Fruit fly (Drosophila melanogaster) whole organism, embryonic: ENCODE data around the gene MED25.

Experiments
- B-H2 ChIP-seq: fragments of 200-800 bp; sonication (Bioruptor generic); optimal IDR thresholded peaks from 2 replicates; lab custom pipeline; 2018; ENCODE audit warnings: missing biosample characterization, mild to moderate bottlenecking, missing genetic modification characterization
- Bgb ChIP-seq: fragments of 200-800 bp; sonication (Bioruptor generic); IDR thresholded peaks from 2 replicates; pipeline ENCODE4 v1.3.6; 2022; ENCODE audit warnings: missing biosample characterization, missing genetic modification characterization; ENCODE audit not compliant: partially characterized antibody
- CG10959 ChIP-seq: fragments of 200-800 bp; sonication (Bioruptor generic); IDR thresholded peaks from 2 replicates; pipeline ENCODE4 v1.3.6; 2022; ENCODE audit warnings: missing biosample characterization, missing genetic modification characterization
- CG11085 ChIP-seq: fragments of 200-800 bp; sonication (Bioruptor generic); IDR thresholded peaks from 2 replicates; pipeline ENCODE4 v1.3.6; 2022; ENCODE audit warnings: missing biosample characterization, missing genetic modification characterization
- CG12155 ChIP-seq: fragments of 200-800 bp; sonication (Bioruptor generic); optimal IDR thresholded peaks from 3 replicates; lab custom pipeline; 2016; ENCODE audit warnings: missing biosample characterization, missing genetic modification characterization
- CG13123 ChIP-seq: fragments of 200-800 bp; sonication (Bioruptor generic); optimal IDR thresholded peaks from 2 replicates; lab custom pipeline; 2016; ENCODE audit warnings: missing biosample characterization, missing genetic modification characterization
- CG14050 ChIP-seq: fragments of 200-800 bp; sonication (Bioruptor generic); IDR thresholded peaks from 3 replicates; pipeline ENCODE4 v1.3.6; 2022; ENCODE audit warnings: missing biosample characterization, missing genetic modification characterization
- CG14860 ChIP-seq: fragments of 200-800 bp; sonication (Bioruptor generic); IDR thresholded peaks from 3 replicates; pipeline ENCODE4 v1.3.6; 2022; ENCODE audit warnings: missing biosample characterization, missing genetic modification characterization; ENCODE audit not compliant: partially characterized antibody
- CG16779 ChIP-seq: fragments of 200-800 bp; sonication (Bioruptor generic); IDR thresholded peaks from 2 replicates; pipeline ENCODE4 v1.3.6; 2022; ENCODE audit warnings: missing biosample characterization, missing genetic modification characterization
- CG17186 ChIP-seq: fragments of 200-800 bp; sonication (Bioruptor generic); optimal IDR thresholded peaks from 3 replicates; lab custom pipeline; 2017; ENCODE audit warnings: missing biosample characterization, missing genetic modification reagents, missing genetic modification characterization
- CG18764 ChIP-seq: fragments of 200-800 bp; sonication (Bioruptor generic); optimal IDR thresholded peaks from 3 replicates; lab custom pipeline; 2016; ENCODE audit warnings: missing biosample characterization, missing genetic modification characterization
- CG2199 ChIP-seq: fragments of 200-800 bp; sonication (Bioruptor generic); IDR thresholded peaks from 3 replicates; pipeline ENCODE4 v1.3.6; 2022; ENCODE audit warnings: missing biosample characterization, missing genetic modification characterization
- CG33557 ChIP-seq: fragments of 200-800 bp; sonication (Bioruptor generic); optimal IDR thresholded peaks from 2 replicates; lab custom pipeline; 2019; ENCODE audit warnings: missing biosample characterization, mild to moderate bottlenecking, missing genetic modification characterization, moderate library complexity
- CG4404 ChIP-seq: fragments of 200-800 bp; sonication (Bioruptor generic); IDR thresholded peaks from 2 replicates; pipeline ENCODE4 v1.3.6; 2022; ENCODE audit warnings: missing biosample characterization, missing genetic modification characterization
- CG6791 ChIP-seq: fragments of 200-800 bp; sonication (Bioruptor generic); IDR thresholded peaks from 3 replicates; pipeline ENCODE4 v1.3.6; 2022; ENCODE audit warnings: missing biosample characterization, missing genetic modification characterization; ENCODE audit not compliant: partially characterized antibody
- CG8765 ChIP-seq: fragments of 200-800 bp; sonication (Bioruptor generic); IDR thresholded peaks from 2 replicates; pipeline ENCODE4 v1.3.6; 2022; ENCODE audit warnings: missing biosample characterization, missing genetic modification characterization
- CG8924 ChIP-seq: fragments of 200-800 bp; optimal IDR thresholded peaks from 3 replicates; lab custom pipeline; 2019; ENCODE audit warnings: missing biosample characterization, mild to moderate bottlenecking, missing genetic modification characterization, moderate library complexity
- CG9727 ChIP-seq: fragments of 200-800 bp; sonication (Bioruptor generic); optimal IDR thresholded peaks from 3 replicates; lab custom pipeline; 2017; ENCODE audit warnings: missing biosample characterization, mild to moderate bottlenecking, missing genetic modification characterization
- CG9876 ChIP-seq: fragments of 200-800 bp; sonication (Bioruptor generic); optimal IDR thresholded peaks from 2 replicates; lab custom pipeline; 2016; ENCODE audit warnings: missing biosample characterization, missing genetic modification characterization
- CkIIα-i1 ChIP-seq: fragments of 200-800 bp; sonication (Bioruptor generic); IDR thresholded peaks from 2 replicates; pipeline ENCODE4 v1.3.6; 2022; ENCODE audit warnings: missing biosample characterization, missing genetic modification characterization
- Dref ChIP-seq: fragments of 200-800 bp; sonication (Bioruptor generic); IDR thresholded peaks from 2 replicates; pipeline ENCODE4 v1.3.6; 2022; ENCODE audit warnings: missing biosample characterization, missing genetic modification characterization
- E2f2 ChIP-seq: fragments of 200-800 bp; sonication (Bioruptor generic); IDR thresholded peaks from 2 replicates; pipeline ENCODE4 v1.3.6; 2022; ENCODE audit warnings: missing biosample characterization, missing genetic modification characterization
- ERR ChIP-seq: fragments of 200-800 bp; sonication (Bioruptor generic); optimal IDR thresholded peaks from 2 replicates; lab custom pipeline; 2016; ENCODE audit warnings: missing biosample characterization, missing genetic modification characterization
- Ets97D ChIP-seq: fragments of 200-800 bp; sonication (Bioruptor generic); optimal IDR thresholded peaks from 3 replicates; lab custom pipeline; 2016; ENCODE audit warnings: missing biosample characterization, missing genetic modification characterization
- Fer3 ChIP-seq: fragments of 200-800 bp; sonication (Bioruptor generic); optimal IDR thresholded peaks from 2 replicates; lab custom pipeline; 2018; ENCODE audit warnings: missing biosample characterization, mild to moderate bottlenecking, missing genetic modification characterization, moderate library complexity
- Gug ChIP-seq: fragments of 200-800 bp; sonication (Bioruptor generic); IDR thresholded peaks from 4 replicates; pipeline ENCODE4 v1.3.6; 2022; ENCODE audit warnings: missing biosample characterization, missing genetic modification characterization
- HLH3B ChIP-seq: fragments of 200-800 bp; sonication (Bioruptor generic); IDR thresholded peaks from 2 replicates; pipeline ENCODE4 v1.3.6; 2022; ENCODE audit warnings: missing biosample characterization, missing genetic modification characterization
- Hr39 ChIP-seq: fragments of >200 bp; optimal IDR thresholded peaks from 2 replicates; lab custom pipeline; 2017
- Hr51 ChIP-seq, 2 experiments: fragments of 200-800 bp; sonication (Bioruptor generic); optimal IDR thresholded peaks; 2 replicates in 1 of 2; 3 replicates in 1 of 2; lab custom pipeline; 2016 to 2018; ENCODE audit warnings: missing biosample characterization in 2 of 2, missing genetic modification characterization in 2 of 2, mild to moderate bottlenecking in 1 of 2, moderate library complexity in 1 of 2
- Kr ChIP-seq: fragments of 200-800 bp; sonication (Bioruptor generic); optimal IDR thresholded peaks from 2 replicates; lab custom pipeline; 2017; ENCODE audit warnings: missing biosample characterization, mild to moderate bottlenecking, missing genetic modification characterization
- Max ChIP-seq: fragments of 200-800 bp; sonication (Bioruptor generic); optimal IDR thresholded peaks from 2 replicates; lab custom pipeline; 2016; ENCODE audit warnings: missing biosample characterization, mild to moderate bottlenecking, missing genetic modification characterization
- Usf ChIP-seq: fragments of 200-800 bp; sonication (Bioruptor generic); optimal IDR thresholded peaks from 2 replicates; lab custom pipeline; 2017; ENCODE audit warnings: missing genotype, missing biosample characterization, missing genetic modification characterization
- Xrp1 ChIP-seq: fragments of 200-800 bp; sonication (Bioruptor generic); IDR thresholded peaks from 2 replicates; pipeline ENCODE4 v1.3.6; 2022; ENCODE audit warnings: missing biosample characterization, missing genetic modification characterization
- ac ChIP-seq: fragments of 200-800 bp; sonication (Bioruptor generic); optimal IDR thresholded peaks from 3 replicates; lab custom pipeline; 2017; ENCODE audit warnings: missing biosample characterization, mild to moderate bottlenecking, missing genetic modification characterization
- ap ChIP-seq: fragments of 200-800 bp; sonication (Bioruptor generic); IDR thresholded peaks from 2 replicates; pipeline ENCODE4 v1.3.6; 2022; ENCODE audit warnings: missing biosample characterization, missing genetic modification characterization
- dysf ChIP-seq: fragments of 200-800 bp; sonication (Bioruptor generic); IDR thresholded peaks from 3 replicates; pipeline ENCODE4 v1.3.6; 2022; ENCODE audit warnings: missing biosample characterization, missing genetic modification characterization
- fd3F ChIP-seq: fragments of 200-800 bp; sonication (Bioruptor generic); optimal IDR thresholded peaks from 2 replicates; lab custom pipeline; 2018; ENCODE audit warnings: missing biosample characterization, mild to moderate bottlenecking, missing genetic modification characterization, moderate library complexity
- gem ChIP-seq: fragments of 200-800 bp; sonication (Bioruptor generic); optimal IDR thresholded peaks from 2 replicates; lab custom pipeline; 2019; ENCODE audit warnings: missing biosample characterization, mild to moderate bottlenecking, missing genetic modification characterization, moderate library complexity
- hkb ChIP-seq, 2 experiments: fragments of 200-800 bp in 1 of 2; fragments of >200 bp in 1 of 2; sonication (Bioruptor generic) in 1 of 2; IDR thresholded peaks in 1 of 2; optimal IDR thresholded peaks in 1 of 2; 2 replicates each; pipeline versions ENCODE4 v1.3.6 to Lab custom; 2017 to 2022; ENCODE audit warnings: missing biosample characterization in 1 of 2, missing genetic modification characterization in 1 of 2
- lov ChIP-seq, 2 experiments: fragments of 200-800 bp in 1 of 2; fragments of >200 bp in 1 of 2; sonication (Bioruptor generic) in 1 of 2; IDR thresholded peaks in 1 of 2; optimal IDR thresholded peaks in 1 of 2; 2 replicates in 1 of 2; 3 replicates in 1 of 2; pipeline versions ENCODE4 v1.3.6 to Lab custom; 2017 to 2022; ENCODE audit warnings: missing biosample characterization in 1 of 2, missing genetic modification characterization in 1 of 2
- mld ChIP-seq: fragments of 200-800 bp; sonication (Bioruptor generic); IDR thresholded peaks from 3 replicates; pipeline ENCODE4 v1.3.6; 2022; ENCODE audit warnings: missing biosample characterization, missing genetic modification characterization; ENCODE audit not compliant: partially characterized antibody
- p53 ChIP-seq: fragments of 200-800 bp; sonication (Bioruptor generic); optimal IDR thresholded peaks from 2 replicates; lab custom pipeline; 2016; ENCODE audit warnings: missing biosample characterization, missing genetic modification characterization
- pb ChIP-seq: fragments of 200-800 bp; sonication (Bioruptor generic); optimal IDR thresholded peaks from 3 replicates; lab custom pipeline; 2016; ENCODE audit warnings: missing biosample characterization, missing genetic modification characterization
- pum ChIP-seq: fragments of 200-800 bp; sonication (Bioruptor generic); optimal IDR thresholded peaks from 2 replicates; lab custom pipeline; 2016; ENCODE audit warnings: missing biosample characterization, missing genetic modification characterization
- rib ChIP-seq: fragments of 200-800 bp; sonication (Bioruptor generic); IDR thresholded peaks from 2 replicates; pipeline ENCODE4 v1.3.6; 2022; ENCODE audit warnings: missing biosample characterization, missing genetic modification characterization
- sens-2 ChIP-seq: fragments of 200-800 bp; sonication (Bioruptor generic); IDR thresholded peaks from 2 replicates; pipeline ENCODE4 v1.3.6; 2022; ENCODE audit warnings: missing biosample characterization, missing genetic modification characterization
- so ChIP-seq: fragments of 200-800 bp; sonication (Bioruptor generic); IDR thresholded peaks from 3 replicates; pipeline ENCODE4 v1.3.6; 2022; ENCODE audit warnings: missing biosample characterization, missing genetic modification characterization
- sob ChIP-seq: fragments of 200-800 bp; sonication (Bioruptor generic); IDR thresholded peaks from 2 replicates; pipeline ENCODE4 v1.3.6; 2022; ENCODE audit warnings: missing biosample characterization, missing genetic modification characterization
- tx ChIP-seq: fragments of 200-800 bp; sonication (Bioruptor generic); optimal IDR thresholded peaks from 2 replicates; lab custom pipeline; 2016; ENCODE audit warnings: missing biosample characterization, missing genetic modification characterization
- vvl ChIP-seq: fragments of 200-800 bp; sonication (Bioruptor generic); IDR thresholded peaks from 2 replicates; pipeline ENCODE4 v1.3.6; 2022; ENCODE audit warnings: missing biosample characterization, missing genetic modification characterization
- z ChIP-seq: fragments of 200-800 bp; sonication (Bioruptor generic); IDR thresholded peaks from 3 replicates; pipeline ENCODE4 v1.3.6; 2022; ENCODE audit warnings: missing biosample characterization, missing genetic modification characterization

Gene MED25

DNA sequence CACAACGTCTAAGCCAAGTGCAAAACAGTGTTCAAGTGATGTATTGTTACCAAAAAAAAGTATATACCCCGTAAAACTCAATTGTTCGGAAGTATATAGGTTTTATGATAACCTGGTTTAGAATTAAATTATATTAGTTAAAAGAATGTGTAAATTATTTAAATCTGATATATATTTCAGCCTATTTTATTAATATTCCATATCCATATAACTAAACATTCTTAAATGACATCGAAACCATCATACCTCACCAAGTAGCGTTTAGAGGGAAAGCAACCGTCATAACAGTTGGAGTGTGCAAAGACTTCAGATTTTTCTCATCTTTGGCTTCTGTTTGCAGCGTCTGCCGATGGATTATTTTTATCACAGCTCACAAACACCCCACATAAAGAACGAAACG is 9.3 kb upstream of the MED25 start (continued):
- TF ChIP-seq CG17186 (GFP tag; lab: Kevin White, UChicago), result no peak
- TF ChIP-seq Dref (GFP tag; lab: Robert Waterston, UW), result no peak
- TF ChIP-seq sens-2 (GFP tag; lab: Robert Waterston, UW), result 0 out of 2 replicates have a peak, but pooled peaks have one; percentile 24
- no peak for TF ChIP-seq Bgb (GFP tag; lab: Robert Waterston, UW)
- TF ChIP-seq ERR (GFP tag; lab: Kevin White, UChicago), result no peak
- TF ChIP-seq CG14860 (GFP tag; lab: Robert Waterston, UW), result no peak
- TF ChIP-seq vvl (GFP tag; lab: Robert Waterston, UW), result peak; percentile 92
- TF ChIP-seq z (GFP tag; lab: Robert Waterston, UW), result no peak
- TF ChIP-seq Hr39, result no peak
- 0 out of 2 replicates have a peak, but pooled peaks have one; percentile 30 for TF ChIP-seq rib (GFP tag; lab: Robert Waterston, UW)
- no peak for TF ChIP-seq CG2199 (GFP tag; lab: Robert Waterston, UW)
- no peak for TF ChIP-seq CkIIα-i1 (GFP tag; lab: Robert Waterston, UW)
- TF ChIP-seq gem (tag; lab: Kevin White, UChicago), result peak; percentile 92
- TF ChIP-seq CG14050 (GFP tag; lab: Robert Waterston, UW), result peak; percentile 62; the same call in 2 of the 3 replicates
- peak; percentile 63 for TF ChIP-seq CG18764
- no peak for TF ChIP-seq ac (GFP tag; lab: Kevin White, UChicago)
- peak; percentile 79 for TF ChIP-seq fd3F (GFP tag; lab: Kevin White, UChicago)
- peak; percentile 52 for TF ChIP-seq B-H2
- no peak for TF ChIP-seq tx
- peak; percentile 79 for TF ChIP-seq dysf
- peak; percentile 90 for TF ChIP-seq CG8924 (tag; lab: Kevin White, UChicago)
- peak; percentile 26 to 88 for TF ChIP-seq Hr51 (GFP tag; optimal IDR thresholded peaks at IDR 0.05; lab: Kevin White, UChicago)
- TF ChIP-seq Usf (GFP tag; lab: Kevin White, UChicago), result peak; percentile 10
- peak; percentile 83 for TF ChIP-seq CG9727 (GFP tag; lab: Kevin White, UChicago)
- TF ChIP-seq CG33557 (GFP tag; lab: Kevin White, UChicago), result peak; percentile 77
- peak; percentile 84 for TF ChIP-seq Fer3 (tag; lab: Kevin White, UChicago)
- peak; percentile 94 for TF ChIP-seq Xrp1 (GFP tag; lab: Robert Waterston, UW)
- peak; percentile 81 for TF ChIP-seq ap (GFP tag; lab: Robert Waterston, UW)
- TF ChIP-seq CG12155 (GFP tag; lab: Kevin White, UChicago), result peak; percentile 66
- no peak for TF ChIP-seq mld (GFP tag; lab: Robert Waterston, UW)
- peak; percentile 45; the same call in 1 of the 4 replicates for TF ChIP-seq Gug (GFP tag; lab: Robert Waterston, UW)
- no peak for TF ChIP-seq CG6791
- TF ChIP-seq CG9876 (GFP tag; lab: Kevin White, UChicago), result no peak
- TF ChIP-seq CG13123 (GFP tag; lab: Kevin White, UChicago), result peak; percentile 21
- no peak for TF ChIP-seq p53
- TF ChIP-seq lov (optimal IDR thresholded peaks at IDR 0.05; lab: Kevin White, UChicago), result no peak
- TF ChIP-seq lov (GFP tag; IDR thresholded peaks at IDR 0.05; lab: Robert Waterston, UW), result peak; percentile 81
- TF ChIP-seq CG8765 (GFP tag; lab: Robert Waterston, UW), result peak; percentile 62
- TF ChIP-seq CG10959 (GFP tag; lab: Robert Waterston, UW), result peak; percentile 62
- no peak for TF ChIP-seq hkb (optimal IDR thresholded peaks at IDR 0.05; lab: Kevin White, UChicago)
- peak; percentile 84 for TF ChIP-seq hkb (GFP tag; IDR thresholded peaks at IDR 0.05; lab: Robert Waterston, UW)
- TF ChIP-seq CG4404 (GFP tag; lab: Robert Waterston, UW), result peak; percentile 83
- TF ChIP-seq E2f2 (GFP tag; lab: Robert Waterston, UW), result peak; percentile 54; the same call in 1 of the 2 replicates
- TF ChIP-seq HLH3B (GFP tag; lab: Robert Waterston, UW), result peak; percentile 84
- peak; percentile 82 for TF ChIP-seq sob (GFP tag; lab: Robert Waterston, UW)
- TF ChIP-seq so, result peak; percentile 84
- TF ChIP-seq Ets97D (GFP tag; lab: Kevin White, UChicago), result no peak
- TF ChIP-seq CG16779 (GFP tag; lab: Robert Waterston, UW), result no peak
- TF ChIP-seq pb (GFP tag; lab: Kevin White, UChicago), result no peak
- no peak for TF ChIP-seq Kr (GFP tag; lab: Kevin White, UChicago)
- TF ChIP-seq pum (GFP tag; lab: Kevin White, UChicago), result no peak
- peak; percentile 13 for TF ChIP-seq Max (GFP tag; lab: Kevin White, UChicago)
- TF ChIP-seq CG11085 (GFP tag; lab: Robert Waterston, UW), result peak; percentile 54; the same call in 1 of the 2 replicates
